Worm (Caenorhabditis elegans): ENCODE measurements around the gene F02C12.3.

- TF ChIP-seq arid-1 (GFP tag; conservative IDR thresholded peaks at IDR 0.05) (no peak), ceh-20 (GFP tag; IDR thresholded peaks at IDR 0.05) (0 out of 2 replicates have a peak, but pooled peaks have one; percentile 18), ztf-11 (tag; optimal IDR thresholded peaks at IDR 0.05) (no peak), nhr-25 (tag; optimal IDR thresholded peaks at IDR 0.05; ENCODE audit: borderline replicate concordance, insufficient read depth) (no peak), lin-39 (tag; optimal IDR thresholded peaks at IDR 0.05) (no peak), Y75B8A.6 (GFP tag; IDR thresholded peaks at IDR 0.05) (no peak)
These were observed 20.6 kb upstream of the F02C12.3 start for ce11 chrX:13376185-13376584.
